ENCODE assay signal across 5 fruit fly cellular contexts in genomic region chr3R:6351181-6351580, dm6.
TF ChIP-seq lines count a peak whose summit lies in the region.

No protein-coding gene starts in this region.

- no peak for TF ChIP-seq CTCF in whole organism, embryonic (GFP tag; optimal IDR thresholded peaks at IDR 0.05; lab: Kevin White, UChicago)

TF ChIP-seq in whole organism, 6 proteins besides CTCF, POLR2A, EP300 and RAD21:
- peak; percentile 23 for TF ChIP-seq Dll (optimal IDR thresholded peaks at IDR 0.05; lab: Kevin White, UChicago)
- no peak for TF ChIP-seq psq (optimal IDR thresholded peaks at IDR 0.05; lab: Kevin White, UChicago)

TF ChIP-seq in whole organism, adult, 20 proteins besides CTCF, POLR2A, EP300 and RAD21:
- TF ChIP-seq pad (GFP tag; optimal IDR thresholded peaks at IDR 0.05; lab: Kevin White, UChicago) = peak; percentile 92
- peak; percentile 34 for TF ChIP-seq cic (GFP tag; optimal IDR thresholded peaks at IDR 0.05; lab: Kevin White, UChicago)
- no peak for TF ChIP-seq Hr96 (GFP tag; optimal IDR thresholded peaks at IDR 0.05; lab: Kevin White, UChicago)

TF ChIP-seq in whole organism, embryonic, 481 proteins besides CTCF, POLR2A, EP300 and RAD21 (continues in another document):
- TF ChIP-seq Ets97D (GFP tag; optimal IDR thresholded peaks at IDR 0.05; lab: Kevin White, UChicago) = no peak
- no peak for TF ChIP-seq pb (GFP tag; optimal IDR thresholded peaks at IDR 0.05; lab: Kevin White, UChicago)
- TF ChIP-seq E2f2 (GFP tag; IDR thresholded peaks at IDR 0.05; lab: Robert Waterston, UW) = no peak
- no peak for TF ChIP-seq hbn (GFP tag; IDR thresholded peaks at IDR 0.05; lab: Robert Waterston, UW; ENCODE audit: partially characterized antibody)
- TF ChIP-seq fru (optimal IDR thresholded peaks at IDR 0.05; lab: Kevin White, UChicago) = no peak
- no peak for TF ChIP-seq CG15011 (GFP tag; optimal IDR thresholded peaks at IDR 0.05; lab: Kevin White, UChicago)
- no peak for TF ChIP-seq ems (GFP tag; optimal IDR thresholded peaks at IDR 0.05; lab: Kevin White, UChicago)
- TF ChIP-seq CG15479 (GFP tag; optimal IDR thresholded peaks at IDR 0.05; lab: Kevin White, UChicago) = no peak
- TF ChIP-seq CG10654 (GFP tag; optimal IDR thresholded peaks at IDR 0.05; lab: Kevin White, UChicago) = no peak
- TF ChIP-seq salm (tag; optimal IDR thresholded peaks at IDR 0.05; lab: Kevin White, UChicago) = no peak
- TF ChIP-seq CG1603 (tag; optimal IDR thresholded peaks at IDR 0.05; lab: Kevin White, UChicago) = no peak
- no peak for TF ChIP-seq PHDP (tag; optimal IDR thresholded peaks at IDR 0.05; lab: Kevin White, UChicago)
- peak; percentile 4 for TF ChIP-seq D (optimal IDR thresholded peaks at IDR 0.05; lab: Kevin White, UChicago)
- no peak for TF ChIP-seq D (GFP tag; optimal IDR thresholded peaks at IDR 0.05; lab: Kevin White, UChicago)
- TF ChIP-seq Dbx (GFP tag; IDR thresholded peaks at IDR 0.05; lab: Robert Waterston, UW) = no peak
- TF ChIP-seq Asciz (GFP tag; optimal IDR thresholded peaks at IDR 0.05; lab: Kevin White, UChicago) = no peak
- no peak for TF ChIP-seq CG3065 (GFP tag; optimal IDR thresholded peaks at IDR 0.05; lab: Kevin White, UChicago)
- no peak for TF ChIP-seq CG30403 (GFP tag; optimal IDR thresholded peaks at IDR 0.05; lab: Kevin White, UChicago)
- TF ChIP-seq CG3995 (GFP tag; optimal IDR thresholded peaks at IDR 0.05; lab: Kevin White, UChicago) = no peak
- peak; percentile 21 for TF ChIP-seq Nf-YB (GFP tag; optimal IDR thresholded peaks at IDR 0.05; lab: Kevin White, UChicago)
- TF ChIP-seq vvl (GFP tag; IDR thresholded peaks at IDR 0.05; lab: Robert Waterston, UW) = no peak
- no peak for TF ChIP-seq shn (GFP tag; optimal IDR thresholded peaks at IDR 0.05; lab: Kevin White, UChicago)
- TF ChIP-seq MTF-1 (GFP tag; optimal IDR thresholded peaks at IDR 0.05; lab: Kevin White, UChicago; ENCODE audit: borderline replicate concordance) = no peak
- no peak for TF ChIP-seq Lim3 (GFP tag; IDR thresholded peaks at IDR 0.05; lab: Robert Waterston, UW)
- no peak for TF ChIP-seq Deaf1 (tag; optimal IDR thresholded peaks at IDR 0.05; lab: Kevin White, UChicago)
- no peak for TF ChIP-seq D19B (GFP tag; optimal IDR thresholded peaks at IDR 0.05; lab: Kevin White, UChicago)
- no peak for TF ChIP-seq Trl (optimal IDR thresholded peaks at IDR 0.05; lab: Kevin White, UChicago)
- no peak for TF ChIP-seq Trl (GFP tag; optimal IDR thresholded peaks at IDR 0.05; lab: Kevin White, UChicago)
- TF ChIP-seq CG2889 (GFP tag; IDR thresholded peaks at IDR 0.05; lab: Robert Waterston, UW) = no peak
- 0 out of 2 replicates have a peak, but pooled peaks have one; percentile 16 for TF ChIP-seq CG16779 (GFP tag; IDR thresholded peaks at IDR 0.05; lab: Robert Waterston, UW)

TF ChIP-seq in whole organism, prepupa, 60 proteins besides CTCF, POLR2A, EP300 and RAD21:
- TF ChIP-seq CG6276 (GFP tag; optimal IDR thresholded peaks at IDR 0.05; lab: Kevin White, UChicago) (no peak), topi (GFP tag; optimal IDR thresholded peaks at IDR 0.05; lab: Kevin White, UChicago) (no peak), CG9139 (GFP tag; optimal IDR thresholded peaks at IDR 0.05; lab: Kevin White, UChicago) (peak; percentile 32), ss (GFP tag; optimal IDR thresholded peaks at IDR 0.05; lab: Kevin White, UChicago) (peak in 1 of 2 experiments; percentile 7), CG3032 (tag; optimal IDR thresholded peaks at IDR 0.05; lab: Kevin White, UChicago) (no peak), Eip78C (GFP tag; lab: Kevin White, UChicago) (peak; percentile 81), CG6854 (GFP tag; optimal IDR thresholded peaks at IDR 0.05; lab: Kevin White, UChicago) (peak; percentile 29), salr (GFP tag; optimal IDR thresholded peaks at IDR 0.05; lab: Kevin White, UChicago) (peak in 1 of 2 experiments; percentile 8), CG1621 (tag; optimal IDR thresholded peaks at IDR 0.05; lab: Kevin White, UChicago) (peak; percentile 37), CG32006 (GFP tag; optimal IDR thresholded peaks at IDR 0.05; lab: Kevin White, UChicago) (peak; percentile 22), fkh (GFP tag; optimal IDR thresholded peaks at IDR 0.05; lab: Kevin White, UChicago) (no peak), CG11294 (GFP tag; IDR thresholded peaks at IDR 0.05; lab: Robert Waterston, UW) (no peak), CG3919 (GFP tag; optimal IDR thresholded peaks at IDR 0.05; lab: Kevin White, UChicago) (peak; percentile 10), CG6163 (GFP tag; IDR thresholded peaks at IDR 0.05; lab: Robert Waterston, UW) (0 out of 3 replicates have a peak, but pooled peaks have one; percentile 10), Lpt (GFP tag; optimal IDR thresholded peaks at IDR 0.05; lab: Kevin White, UChicago) (peak; percentile 29), eg (GFP tag; IDR thresholded peaks at IDR 0.05; lab: Robert Waterston, UW) (no peak; the same call in 1 of the 3 replicates), CG8119 (GFP tag; IDR thresholded peaks at IDR 0.05; lab: Robert Waterston, UW) (0 out of 3 replicates have a peak, but pooled peaks have one; percentile 36)

TF ChIP-seq in whole organism, pupa, 21 proteins besides CTCF, POLR2A, EP300 and RAD21:
- TF ChIP-seq CG10348 (GFP tag; IDR thresholded peaks at IDR 0.05; lab: Robert Waterston, UW) (no peak), EcR (GFP tag; optimal IDR thresholded peaks at IDR 0.05; lab: Kevin White, UChicago) (peak; percentile 23), Pif1B (GFP tag; optimal IDR thresholded peaks at IDR 0.05; lab: Kevin White, UChicago) (no peak), CG4496 (GFP tag; IDR thresholded peaks at IDR 0.05; lab: Robert Waterston, UW) (peak; percentile 16; the same call in 1 of the 3 replicates), CG17806 (tag; optimal IDR thresholded peaks at IDR 0.05; lab: Kevin White, UChicago) (no peak), CG9948 (tag; optimal IDR thresholded peaks at IDR 0.05; lab: Kevin White, UChicago) (no peak), Pif1A (GFP tag; optimal IDR thresholded peaks at IDR 0.05; lab: Kevin White, UChicago) (no peak)
